Worm (Caenorhabditis elegans) whole organism, L4 larva: Measurements from ENCODE around the gene F54G2.1.

ENCODE experiments used
- aly-2 ChIP-seq: sonication (generic microtip); optimal IDR thresholded peaks from 2 replicates; lab custom pipeline; 2018; ENCODE audit warnings: missing biosample characterization, missing genetic modification characterization
- ama-1 ChIP-seq: fragments of 150-350 bp; optimal IDR thresholded peaks from 2 replicates; lab custom pipeline; 2014; ENCODE audit warnings: inconsistent platforms, mixed read lengths
- cey-2 ChIP-seq: sonication (generic microtip); optimal IDR thresholded peaks from 3 replicates; lab custom pipeline; 2017; ENCODE audit warnings: missing genetic modification characterization, mild to moderate bottlenecking, missing compliant biosample characterization, antibody characterized with exemption, borderline replicate concordance; ENCODE audit not compliant: insufficient read depth
- dmd-9 ChIP-seq: fragments of 200-800 bp; sonication (Bioruptor generic); IDR thresholded peaks from 2 replicates; pipeline ENCODE4 v1.3.6; 2022; ENCODE audit warnings: missing genetic modification reagents, missing genetic modification characterization, missing compliant biosample characterization
- fkh-10 ChIP-seq: fragments of 150-350 bp; optimal IDR thresholded peaks from 2 replicates; lab custom pipeline; 2014; ENCODE audit warnings: missing biosample characterization, missing genetic modification reagents, missing genetic modification characterization
- snpc-4 ChIP-seq: fragments of 150-350 bp; optimal IDR thresholded peaks from 2 replicates; lab custom pipeline; 2014; ENCODE audit warnings: missing biosample characterization, missing genetic modification characterization

- TF ChIP-seq dmd-9 (GFP tag; lab: Robert Waterston, UW) (no peak), fkh-10 (GFP tag; lab: Kevin White, UChicago) (no peak), aly-2 (tag; lab: Kevin White, UChicago) (no peak), ama-1 (lab: Kevin White, UChicago) (no peak), snpc-4 (tag; lab: Kevin White, UChicago) (no peak), cey-2 (tag; lab: Kevin White, UChicago) (no peak)
Measured at ce11 chrX:2580524-2580981, 83.6 kb downstream of the F54G2.1 start, which contains the start of gene H01M10.1.
